Fruit fly (Drosophila melanogaster) whole organism, embryonic: ENCODE results near the gene kdn.

Experiments used
- Awh ChIP-seq: fragments of 200-800 bp; sonication (Bioruptor generic); IDR thresholded peaks from 2 replicates; pipeline ENCODE4, ENCODE4 v1.3.6; 2022; ENCODE audit warnings: missing biosample characterization, missing genetic modification characterization
- CG10267 ChIP-seq: fragments of 200-800 bp; sonication (Bioruptor generic); optimal IDR thresholded peaks from 2 replicates; lab custom pipeline; 2018; ENCODE audit warnings: missing biosample characterization, mild to moderate bottlenecking, missing genetic modification characterization, moderate library complexity
- CG10321 ChIP-seq: fragments of 200-800 bp; sonication (Bioruptor generic); IDR thresholded peaks from 2 replicates; pipeline ENCODE4 v1.3.6; 2022; ENCODE audit warnings: missing biosample characterization, missing genetic modification characterization
- CG10366 ChIP-seq: fragments of 200-800 bp; sonication (Bioruptor generic); IDR thresholded peaks from 2 replicates; pipeline ENCODE4 v1.3.6; 2022; ENCODE audit warnings: missing biosample characterization, missing genetic modification characterization
- CG10654 ChIP-seq: fragments of 200-800 bp; sonication (Bioruptor generic); optimal IDR thresholded peaks from 2 replicates; lab custom pipeline; 2016; ENCODE audit warnings: missing biosample characterization, missing genetic modification characterization
- CG11398 ChIP-seq: fragments of 200-800 bp; sonication (Bioruptor generic); optimal IDR thresholded peaks from 2 replicates; lab custom pipeline; 2016; ENCODE audit warnings: missing biosample characterization, missing genetic modification characterization
- CG11723 ChIP-seq: fragments of 200-800 bp; sonication (Bioruptor generic); optimal IDR thresholded peaks from 2 replicates; lab custom pipeline; 2017; ENCODE audit warnings: missing biosample characterization, mild to moderate bottlenecking, missing genetic modification characterization
- CG17328 ChIP-seq: fragments of 200-800 bp; sonication (Bioruptor generic); IDR thresholded peaks from 2 replicates; pipeline ENCODE4 v1.3.6; 2022; ENCODE audit warnings: missing biosample characterization, missing genetic modification characterization
- CG18262 ChIP-seq: fragments of 200-800 bp; optimal IDR thresholded peaks from 3 replicates; lab custom pipeline; 2019; ENCODE audit warnings: missing biosample characterization, mild to moderate bottlenecking, missing genetic modification characterization, moderate library complexity
- CG18476 ChIP-seq: fragments of 200-800 bp; sonication (Bioruptor generic); optimal IDR thresholded peaks from 2 replicates; lab custom pipeline; 2016; ENCODE audit warnings: missing biosample characterization, mild to moderate bottlenecking, missing genetic modification characterization
- CG3065 ChIP-seq: fragments of 200-800 bp; sonication (Bioruptor generic); optimal IDR thresholded peaks from 2 replicates; lab custom pipeline; 2016; ENCODE audit warnings: missing biosample characterization, missing genetic modification characterization
- CG31441 ChIP-seq: fragments of 200-800 bp; sonication (Bioruptor generic); IDR thresholded peaks from 2 replicates; pipeline ENCODE4 v1.3.6; 2022; ENCODE audit warnings: missing biosample characterization, missing genetic modification characterization
- CG33557 ChIP-seq: fragments of 200-800 bp; sonication (Bioruptor generic); optimal IDR thresholded peaks from 2 replicates; lab custom pipeline; 2019; ENCODE audit warnings: missing biosample characterization, mild to moderate bottlenecking, missing genetic modification characterization, moderate library complexity
- CG34376 ChIP-seq: fragments of 200-800 bp; sonication (Bioruptor generic); optimal IDR thresholded peaks from 2 replicates; lab custom pipeline; 2018; ENCODE audit warnings: missing biosample characterization, mild to moderate bottlenecking, missing genetic modification characterization
- CG4424 ChIP-seq: fragments of 200-800 bp; sonication (Bioruptor generic); optimal IDR thresholded peaks from 3 replicates; lab custom pipeline; 2016; ENCODE audit warnings: missing biosample characterization, missing genetic modification characterization
- CG7271 ChIP-seq: fragments of 200-800 bp; sonication (Bioruptor generic); optimal IDR thresholded peaks from 2 replicates; lab custom pipeline; 2018; ENCODE audit warnings: missing biosample characterization, mild to moderate bottlenecking, missing genetic modification characterization, moderate library complexity
- CG7987 ChIP-seq: fragments of 200-800 bp; sonication (Bioruptor generic); optimal IDR thresholded peaks from 2 replicates; lab custom pipeline; 2018; ENCODE audit warnings: missing biosample characterization, mild to moderate bottlenecking, missing genetic modification characterization, moderate library complexity
- CG8944 ChIP-seq: fragments of 200-800 bp; sonication (Bioruptor generic); optimal IDR thresholded peaks from 3 replicates; lab custom pipeline; 2016; ENCODE audit warnings: missing biosample characterization, missing genetic modification characterization
- CkIIα-i1 ChIP-seq: fragments of 200-800 bp; sonication (Bioruptor generic); IDR thresholded peaks from 2 replicates; pipeline ENCODE4 v1.3.6; 2022; ENCODE audit warnings: missing biosample characterization, missing genetic modification characterization
- Dbx ChIP-seq: fragments of 200-800 bp; sonication (Bioruptor generic); IDR thresholded peaks from 3 replicates; pipeline ENCODE4 v1.3.6; 2022; ENCODE audit warnings: missing biosample characterization, missing genetic modification characterization
- Dfd ChIP-seq, 2 experiments: fragments of >200 bp; optimal IDR thresholded peaks; 2 replicates each; lab custom pipeline; 2017; ENCODE audit warnings: missing biosample characterization in 2 of 2, missing genetic modification characterization in 2 of 2
- Dll ChIP-seq: fragments of 200-800 bp; sonication (Bioruptor generic); IDR thresholded peaks from 4 replicates; pipeline ENCODE4 v1.3.6; 2022; ENCODE audit warnings: missing biosample characterization, missing genetic modification characterization; ENCODE audit not compliant: partially characterized antibody
- Doc3 ChIP-seq: fragments of 200-800 bp; sonication (Bioruptor generic); IDR thresholded peaks from 3 replicates; pipeline ENCODE4 v1.3.6; 2022; ENCODE audit warnings: missing biosample characterization, missing genetic modification characterization; ENCODE audit not compliant: partially characterized antibody
- Drgx ChIP-seq: fragments of 200-800 bp; sonication (Bioruptor generic); IDR thresholded peaks from 2 replicates; pipeline ENCODE4 v1.3.6; 2022; ENCODE audit warnings: missing biosample characterization, missing genetic modification characterization
- Ets65A ChIP-seq: fragments of 200-800 bp; sonication (Bioruptor generic); peaks from one replicate; lab custom pipeline; 2016; ENCODE audit warnings: missing biosample characterization, missing genetic modification characterization
- Mad ChIP-seq: fragments of 200-800 bp; sonication (Bioruptor generic); optimal IDR thresholded peaks from 2 replicates; lab custom pipeline; 2016; ENCODE audit warnings: missing biosample characterization, missing genetic modification characterization
- Mrtf ChIP-seq: fragments of 200-800 bp; sonication (Bioruptor generic); IDR thresholded peaks from 3 replicates; pipeline ENCODE4 v1.3.6; 2022; ENCODE audit warnings: missing biosample characterization, missing genetic modification characterization
- Nf-YA ChIP-seq: fragments of 200-800 bp; sonication (Bioruptor generic); IDR thresholded peaks from 2 replicates; pipeline ENCODE4 v1.3.6; 2022; ENCODE audit warnings: missing biosample characterization, missing genetic modification characterization
- Opbp ChIP-seq: fragments of 200-800 bp; sonication (Bioruptor generic); IDR thresholded peaks from 3 replicates; pipeline ENCODE4 v1.3.6; 2022; ENCODE audit warnings: missing biosample characterization, missing genetic modification characterization; ENCODE audit not compliant: partially characterized antibody
- Tbp ChIP-seq: fragments of >200 bp; optimal IDR thresholded peaks from 2 replicates; lab custom pipeline; 2018; ENCODE audit warnings: missing biosample characterization, missing genetic modification characterization
- ara ChIP-seq: fragments of 200-800 bp; sonication (Bioruptor generic); IDR thresholded peaks from 2 replicates; pipeline ENCODE4 v1.3.6; 2022; ENCODE audit warnings: missing biosample characterization, missing genetic modification characterization
- bab2 ChIP-seq: fragments of 200-800 bp; sonication (Bioruptor generic); optimal IDR thresholded peaks from 2 replicates; lab custom pipeline; 2016; ENCODE audit warnings: missing biosample characterization, missing genetic modification characterization
- chinmo ChIP-seq: fragments of 200-800 bp; sonication (Bioruptor generic); IDR thresholded peaks from 4 replicates; pipeline ENCODE4 v1.3.6; 2022; ENCODE audit warnings: missing biosample characterization, missing genetic modification characterization; ENCODE audit not compliant: partially characterized antibody
- crc ChIP-seq: fragments of 200-800 bp; sonication (Bioruptor generic); optimal IDR thresholded peaks from 2 replicates; lab custom pipeline; 2016; ENCODE audit warnings: missing biosample characterization, missing genetic modification characterization
- da ChIP-seq: fragments of 200-800 bp; sonication (Bioruptor generic); optimal IDR thresholded peaks from 2 replicates; lab custom pipeline; 2016; ENCODE audit warnings: missing biosample characterization, missing genetic modification characterization
- dati ChIP-seq: fragments of 200-800 bp; sonication (Bioruptor generic); IDR thresholded peaks from 2 replicates; pipeline ENCODE4 v1.3.6; 2022; ENCODE audit warnings: missing biosample characterization, missing genetic modification characterization
- emc ChIP-seq: fragments of 200-800 bp; sonication (Bioruptor generic); optimal IDR thresholded peaks from 2 replicates; lab custom pipeline; 2016; ENCODE audit warnings: missing biosample characterization, missing genetic modification characterization
- esg ChIP-seq: fragments of 200-800 bp; sonication (Bioruptor generic); conservative IDR thresholded peaks from 2 replicates; pipeline ENCODE4 v1.3.6; 2022; ENCODE audit warnings: missing biosample characterization, missing genetic modification characterization
- fd96Cb ChIP-seq: fragments of 200-800 bp; sonication (Bioruptor generic); optimal IDR thresholded peaks from 2 replicates; lab custom pipeline; 2018; ENCODE audit warnings: missing biosample characterization, mild to moderate bottlenecking, missing genetic modification characterization, moderate library complexity
- h ChIP-seq: fragments of >200 bp; optimal IDR thresholded peaks from 2 replicates; lab custom pipeline; 2017
- hbn ChIP-seq: fragments of 200-800 bp; sonication (Bioruptor generic); IDR thresholded peaks from 2 replicates; pipeline ENCODE4 v1.3.6; 2022; ENCODE audit warnings: missing biosample characterization, missing genetic modification characterization; ENCODE audit not compliant: partially characterized antibody
- lola ChIP-seq, 3 experiments: fragments of >200 bp in 2 of 3; fragments of 200-800 bp in 1 of 3; sonication (Bioruptor generic) in 1 of 3; optimal IDR thresholded peaks; 2 replicates each; lab custom pipeline; 2017 to 2019; ENCODE audit warnings: missing biosample characterization in 3 of 3, missing genetic modification characterization in 3 of 3, mild to moderate bottlenecking in 1 of 3, moderate library complexity in 1 of 3
- odd ChIP-seq: fragments of 200-800 bp; sonication (Bioruptor generic); optimal IDR thresholded peaks from 2 replicates; lab custom pipeline; 2017; ENCODE audit warnings: missing biosample characterization, mild to moderate bottlenecking, missing genetic modification characterization
- psq ChIP-seq: fragments of 200-800 bp; sonication (Bioruptor generic); optimal IDR thresholded peaks from 2 replicates; lab custom pipeline; 2017; ENCODE audit warnings: missing biosample characterization, missing genetic modification characterization
- sens-2 ChIP-seq: fragments of 200-800 bp; sonication (Bioruptor generic); IDR thresholded peaks from 2 replicates; pipeline ENCODE4 v1.3.6; 2022; ENCODE audit warnings: missing biosample characterization, missing genetic modification characterization
- sim ChIP-seq: fragments of 200-800 bp; sonication (Bioruptor generic); IDR thresholded peaks from 2 replicates; pipeline ENCODE4 v1.3.6; 2022; ENCODE audit warnings: missing biosample characterization, missing genetic modification characterization
- sisA ChIP-seq: fragments of 200-800 bp; sonication (Bioruptor generic); IDR thresholded peaks from 2 replicates; pipeline ENCODE4 v1.3.6; 2022; ENCODE audit warnings: missing biosample characterization, missing genetic modification characterization
- sna ChIP-seq: fragments of 200-800 bp; sonication (Bioruptor generic); IDR thresholded peaks from 2 replicates; pipeline ENCODE4 v1.3.6; 2022; ENCODE audit warnings: missing biosample characterization, missing genetic modification characterization; ENCODE audit not compliant: partially characterized antibody
- stc ChIP-seq: fragments of 200-800 bp; sonication (Bioruptor generic); IDR thresholded peaks from 2 replicates; pipeline ENCODE4 v1.3.6; 2022; ENCODE audit warnings: missing biosample characterization, missing genetic modification characterization
- sug ChIP-seq: fragments of 200-800 bp; optimal IDR thresholded peaks from 2 replicates; lab custom pipeline; 2019; ENCODE audit warnings: missing biosample characterization, mild to moderate bottlenecking, missing genetic modification characterization, moderate library complexity
- tna ChIP-seq: fragments of 200-800 bp; sonication (Bioruptor generic); IDR thresholded peaks from 2 replicates; pipeline ENCODE4 v1.3.6; 2022; ENCODE audit warnings: missing biosample characterization, missing genetic modification characterization; ENCODE audit not compliant: partially characterized antibody
- wor ChIP-seq: fragments of 200-800 bp; sonication (Bioruptor generic); IDR thresholded peaks from 2 replicates; pipeline ENCODE4 v1.3.6; 2022; ENCODE audit warnings: missing biosample characterization, missing genetic modification characterization

The kdn gene

dm6 chrX:6353613-6353986 lies 3.2 kb downstream of the kdn start (continued):
- no peak for TF ChIP-seq tna (GFP tag; lab: Robert Waterston, UW)
- TF ChIP-seq wor (GFP tag; lab: Robert Waterston, UW): peak; percentile 84
- TF ChIP-seq da (GFP tag; lab: Kevin White, UChicago): no peak
- TF ChIP-seq CG18476 (GFP tag; lab: Kevin White, UChicago): peak; percentile 64
- TF ChIP-seq Dbx (GFP tag; lab: Robert Waterston, UW): peak; percentile 84
- TF ChIP-seq sug (tag; lab: Kevin White, UChicago): peak; percentile 87
- no peak for TF ChIP-seq CG8944 (GFP tag; lab: Kevin White, UChicago)
- TF ChIP-seq CG31441 (GFP tag; lab: Robert Waterston, UW): peak; percentile 97
- no peak for TF ChIP-seq CG11398 (GFP tag; lab: Kevin White, UChicago)
- TF ChIP-seq CG17328 (GFP tag; lab: Robert Waterston, UW): peak; percentile 73
- peak; percentile 90 for TF ChIP-seq fd96Cb (tag; lab: Kevin White, UChicago)
- peak; percentile 75 for TF ChIP-seq odd
- 0 out of 2 replicates have a peak, but pooled peaks have one; percentile 25 for TF ChIP-seq dati (GFP tag; lab: Robert Waterston, UW)
- TF ChIP-seq Awh: peak; percentile 53; the same call in 1 of the 2 replicates
- TF ChIP-seq stc (GFP tag; lab: Robert Waterston, UW): peak; percentile 87
- TF ChIP-seq sim (GFP tag; lab: Robert Waterston, UW): peak; percentile 52; the same call in 1 of the 2 replicates
- no peak for TF ChIP-seq CG7271 (tag; lab: Kevin White, UChicago)
- TF ChIP-seq CG34376 (GFP tag; lab: Kevin White, UChicago): peak; percentile 83
- TF ChIP-seq lola (GFP tag; optimal IDR thresholded peaks at IDR 0.05; lab: Kevin White, UChicago): peak in 1 of 3 experiments; percentile 87
- TF ChIP-seq hbn: no peak
- TF ChIP-seq Ets65A (GFP tag; lab: Kevin White, UChicago): peak; percentile 79
- TF ChIP-seq CG33557 (GFP tag; lab: Kevin White, UChicago): peak; percentile 87
- peak; percentile 48 for TF ChIP-seq psq
- peak; percentile 58; the same call in 1 of the 2 replicates for TF ChIP-seq sens-2 (GFP tag; lab: Robert Waterston, UW)
- no peak for TF ChIP-seq CG7987 (GFP tag; lab: Kevin White, UChicago)
- no peak for TF ChIP-seq Tbp
- TF ChIP-seq sna (GFP tag; lab: Robert Waterston, UW): no peak
- TF ChIP-seq CG10654 (GFP tag; lab: Kevin White, UChicago): peak; percentile 74
- TF ChIP-seq Doc3 (GFP tag; lab: Robert Waterston, UW): no peak
- TF ChIP-seq Dfd (GFP tag; optimal IDR thresholded peaks at IDR 0.05; lab: Kevin White, UChicago): peak in 1 of 2 experiments; percentile 70
- TF ChIP-seq ara (GFP tag; lab: Robert Waterston, UW): peak; percentile 78
- no peak for TF ChIP-seq Opbp
- peak; percentile 92 for TF ChIP-seq CG18262 (tag; lab: Kevin White, UChicago)
- TF ChIP-seq CG3065: peak; percentile 31
- no peak for TF ChIP-seq Dll (GFP tag; lab: Robert Waterston, UW)
- no peak for TF ChIP-seq crc (GFP tag; lab: Kevin White, UChicago)
- peak; percentile 50 for TF ChIP-seq Mad
- no peak for TF ChIP-seq chinmo
- TF ChIP-seq Nf-YA (GFP tag; lab: Robert Waterston, UW): peak; percentile 66
- peak; percentile 84 for TF ChIP-seq CG4424 (GFP tag; lab: Kevin White, UChicago)
- TF ChIP-seq sisA (GFP tag; lab: Robert Waterston, UW): peak; percentile 81
- no peak for TF ChIP-seq emc (GFP tag; lab: Kevin White, UChicago)
- no peak for TF ChIP-seq bab2 (GFP tag; lab: Kevin White, UChicago)
- TF ChIP-seq CG10267 (tag; lab: Kevin White, UChicago): peak; percentile 83
- TF ChIP-seq Mrtf (GFP tag; lab: Robert Waterston, UW): peak; percentile 73; the same call in 2 of the 3 replicates
- TF ChIP-seq esg (GFP tag; lab: Robert Waterston, UW): peak; percentile 74
- TF ChIP-seq Drgx (GFP tag; lab: Robert Waterston, UW): peak; percentile 63
- TF ChIP-seq h (lab: Kevin White, UChicago): no peak
- TF ChIP-seq CkIIα-i1 (GFP tag; lab: Robert Waterston, UW): no peak
- peak; percentile 77 for TF ChIP-seq CG11723 (GFP tag; lab: Kevin White, UChicago)
- peak; percentile 71 for TF ChIP-seq CG10366 (GFP tag; lab: Robert Waterston, UW)
- peak; percentile 47; the same call in 1 of the 2 replicates for TF ChIP-seq CG10321 (GFP tag; lab: Robert Waterston, UW)
